Worm (Caenorhabditis elegans): ENCODE data around the gene sms-3.

DNA sequence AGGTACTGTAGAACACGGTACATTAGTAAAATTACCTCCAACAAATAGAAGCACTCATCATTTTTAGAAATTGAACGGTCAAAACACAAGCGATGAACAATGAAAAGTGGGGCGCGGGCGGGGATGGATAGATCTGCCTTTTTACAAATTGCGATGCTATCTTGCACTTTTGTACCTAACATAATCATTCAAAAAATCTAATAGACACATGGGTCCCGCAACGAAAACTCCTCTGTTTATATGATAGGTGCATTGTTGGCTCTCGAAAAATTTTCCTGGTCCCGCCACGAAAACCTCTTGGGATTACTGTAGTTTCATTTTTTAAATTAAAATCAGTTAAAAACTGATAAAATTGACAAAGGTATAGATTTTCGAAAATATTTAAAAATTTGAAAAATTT, 33.3 kb upstream of the sms-3 start, which contains the start of gene Y22D7AL.11:
- no peak for TF ChIP-seq nhr-237 (tag; optimal IDR thresholded peaks at IDR 0.05)
- no peak for TF ChIP-seq unc-62 (GFP tag; optimal IDR thresholded peaks at IDR 0.05)
- no peak for TF ChIP-seq lsy-2 (tag; optimal IDR thresholded peaks at IDR 0.05)
- no peak for TF ChIP-seq ceh-39 (tag; optimal IDR thresholded peaks at IDR 0.05)

Data from whole organism, mixed stage, embryonic.